Worm (Caenorhabditis elegans) whole organism, L2 larva: Measurements from ENCODE around the gene cdr-3.
"Not testable (repeated sequence)": the region's sequence is repeated elsewhere in the genome, so short reads cannot be mapped to it uniquely, and the experiment has no call there.

Experiments used
- C34F6.9 ChIP-seq: fragments of 150-350 bp; optimal IDR thresholded peaks from 2 replicates; lab custom pipeline; 2014; ENCODE audit warnings: missing biosample characterization, missing genetic modification characterization
- Y55F3AM.14 ChIP-seq: fragments of 200-800 bp; sonication (Bioruptor generic); optimal IDR thresholded peaks from 2 replicates; lab custom pipeline; 2018; ENCODE audit warnings: mild to moderate bottlenecking, missing genetic modification characterization, missing compliant biosample characterization
- alr-1 ChIP-seq: fragments of 150-350 bp; optimal IDR thresholded peaks from 2 replicates; lab custom pipeline; 2014; ENCODE audit warnings: missing biosample characterization, missing genetic modification characterization
- aly-2 ChIP-seq: fragments of 150-350 bp; optimal IDR thresholded peaks from 2 replicates; lab custom pipeline; 2014; ENCODE audit warnings: missing biosample characterization, missing genetic modification characterization
- ama-1 ChIP-seq: fragments of 150-350 bp; optimal IDR thresholded peaks from 2 replicates; lab custom pipeline; 2018; ENCODE audit warnings: inconsistent platforms
- ceh-82 ChIP-seq: fragments of 150-350 bp; optimal IDR thresholded peaks from 2 replicates; lab custom pipeline; 2014; ENCODE audit warnings: missing biosample characterization, missing genetic modification characterization
- fos-1 ChIP-seq: fragments of 150-350 bp; optimal IDR thresholded peaks from 2 replicates; lab custom pipeline; 2014; ENCODE audit warnings: missing biosample characterization, missing genetic modification characterization
- lin-39 ChIP-seq: fragments of 150-350 bp; optimal IDR thresholded peaks from 2 replicates; lab custom pipeline; 2014; ENCODE audit warnings: missing biosample characterization, missing genetic modification reagents, missing genetic modification characterization
- lsy-2 ChIP-seq, 2 experiments: fragments of 150-350 bp in 1 of 2; sonication (generic microtip) in 1 of 2; optimal IDR thresholded peaks; 2 replicates each; lab custom pipeline; 2014 to 2017; ENCODE audit warnings: missing biosample characterization in 2 of 2, missing genetic modification characterization in 2 of 2
- mab-5 ChIP-seq: fragments of 150-350 bp; optimal IDR thresholded peaks from 2 replicates; lab custom pipeline; 2014; ENCODE audit warnings: missing biosample characterization, missing genetic modification characterization
- mdl-1 ChIP-seq, 2 experiments: fragments of 150-350 bp in 1 of 2; sonication (generic microtip) in 1 of 2; optimal IDR thresholded peaks; 2 replicates each; lab custom pipeline; 2017; ENCODE audit warnings: missing biosample characterization in 2 of 2, missing genetic modification characterization in 2 of 2
- nhr-10 ChIP-seq: sonication (generic microtip); optimal IDR thresholded peaks from 2 replicates; lab custom pipeline; 2017; ENCODE audit warnings: missing biosample characterization, missing genetic modification characterization
- nhr-12 ChIP-seq: fragments of 150-350 bp; optimal IDR thresholded peaks from 2 replicates; lab custom pipeline; 2014; ENCODE audit warnings: missing biosample characterization, missing genetic modification characterization
- nhr-129 ChIP-seq: fragments of 150-350 bp; optimal IDR thresholded peaks from 2 replicates; lab custom pipeline; 2014; ENCODE audit warnings: missing biosample characterization, missing genetic modification characterization
- nhr-237 ChIP-seq: fragments of 150-350 bp; optimal IDR thresholded peaks from 2 replicates; lab custom pipeline; 2014; ENCODE audit warnings: missing biosample characterization, missing genetic modification characterization
- nhr-25 ChIP-seq: fragments of 150-350 bp; sonication (generic microtip); optimal IDR thresholded peaks from 3 replicates; lab custom pipeline; 2014; ENCODE audit warnings: missing biosample characterization, missing genetic modification characterization
- nhr-77 ChIP-seq: fragments of 150-350 bp; optimal IDR thresholded peaks from 2 replicates; lab custom pipeline; 2014; ENCODE audit warnings: missing biosample characterization, missing genetic modification characterization
- peb-1 ChIP-seq: fragments of 150-350 bp; optimal IDR thresholded peaks from 2 replicates; lab custom pipeline; 2014; ENCODE audit warnings: missing biosample characterization, missing genetic modification characterization
- sem-4 ChIP-seq: fragments of 150-350 bp; optimal IDR thresholded peaks from 2 replicates; lab custom pipeline; 2014; ENCODE audit warnings: missing biosample characterization, missing genetic modification reagents, missing genetic modification characterization
- sma-3 ChIP-seq: sonication (generic microtip); optimal IDR thresholded peaks from 2 replicates; lab custom pipeline; 2016; ENCODE audit warnings: missing genetic modification reagents, missing genetic modification characterization, missing compliant biosample characterization
- snpc-4 ChIP-seq: fragments of 150-350 bp; optimal IDR thresholded peaks from 2 replicates; lab custom pipeline; 2014; ENCODE audit warnings: missing biosample characterization, missing genetic modification characterization
- unc-55 ChIP-seq: fragments of 150-350 bp; sonication (generic microtip); optimal IDR thresholded peaks from 3 replicates; lab custom pipeline; 2014; ENCODE audit warnings: missing biosample characterization, missing genetic modification reagents, missing genetic modification characterization
- zag-1 ChIP-seq: fragments of 150-350 bp; optimal IDR thresholded peaks from 2 replicates; lab custom pipeline; 2014; ENCODE audit warnings: missing biosample characterization, missing genetic modification characterization
- ztf-1 ChIP-seq: fragments of 200-800 bp; sonication (Bioruptor generic); conservative IDR thresholded peaks from 2 replicates; pipeline ENCODE4 v1.3.6; 2022; ENCODE audit warnings: missing genetic modification characterization, missing compliant biosample characterization
- ztf-11 ChIP-seq: sonication (generic microtip); optimal IDR thresholded peaks from 2 replicates; lab custom pipeline; 2017; ENCODE audit warnings: missing biosample characterization, missing genetic modification characterization

Gene cdr-3

DNA sequence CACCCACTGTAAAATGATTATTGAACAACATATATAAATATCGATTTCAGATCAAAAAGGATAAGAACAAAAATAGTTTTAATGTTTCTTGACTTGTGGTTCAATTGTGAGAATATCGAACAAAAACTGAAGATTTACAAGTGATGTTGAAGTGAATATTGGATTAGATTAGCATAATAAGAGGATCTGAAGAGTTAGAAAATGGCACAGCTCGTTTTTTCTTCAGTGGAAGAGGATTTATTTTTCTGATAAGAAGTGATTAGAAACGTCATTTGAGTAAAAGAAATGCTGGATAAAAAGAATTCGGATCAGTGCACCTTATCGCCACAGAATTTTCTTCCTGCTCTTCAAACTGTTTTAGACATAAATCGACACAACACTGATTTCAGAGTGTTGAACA is 21.5 kb downstream of the cdr-3 start, which contains the start of gene twk-14:
Gene twk-14, minus strand, starts transcription at position 8 of the 400 bp plus-strand sequence.
- TF ChIP-seq nhr-129 (tag; lab: Kevin White, UChicago) (no peak), Y55F3AM.14 (no peak), nhr-77 (tag; lab: Kevin White, UChicago) (no peak), ama-1 (lab: Kevin White, UChicago) (no peak), nhr-10 (tag; lab: Kevin White, UChicago) (no peak)
- TF ChIP-seq, all 48 proteins: peak for 0

DNA sequence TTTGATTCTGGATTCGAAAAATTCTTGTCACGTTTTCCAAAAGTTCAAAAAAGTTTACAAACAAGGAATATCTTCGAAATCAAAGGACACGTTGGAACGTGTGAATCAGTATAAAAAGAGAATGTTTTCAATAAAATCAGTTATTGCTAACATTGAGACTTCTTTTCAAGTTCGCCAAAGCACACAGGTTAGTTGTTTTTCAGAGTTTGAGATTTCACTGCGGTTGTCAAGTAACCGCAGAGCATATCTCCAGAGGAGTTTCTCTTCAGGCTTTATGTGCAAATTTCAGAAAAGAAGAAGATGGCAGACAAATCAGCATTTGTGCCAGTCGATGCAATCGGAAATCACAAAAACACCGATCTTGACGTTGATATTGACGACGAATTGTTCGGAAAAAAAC is 31.0 kb downstream of the cdr-3 start, which contains the start of gene K01D12.15:
Gene K01D12.15, plus strand, starts transcription at position 301 of the 400 bp plus-strand sequence.
- TF ChIP-seq mdl-1 (tag; optimal IDR thresholded peaks at IDR 0.05; lab: Kevin White, UChicago) (no peak), sma-3 (GFP tag; lab: Kevin White, UChicago) (no peak), alr-1 (tag; lab: Kevin White, UChicago) (no peak), ceh-82 (tag; lab: Kevin White, UChicago) (no peak), ztf-1 (GFP tag; lab: Robert Waterston, UW) (no peak)

ce11 chrV:12377256-12377655 is 39.9 kb downstream of the cdr-3 start, which contains the start of gene K01D12.1:
Gene K01D12.1 (plus strand): TSS chrV:12377556.
- no peak for TF ChIP-seq aly-2 (tag; lab: Kevin White, UChicago)

DNA sequence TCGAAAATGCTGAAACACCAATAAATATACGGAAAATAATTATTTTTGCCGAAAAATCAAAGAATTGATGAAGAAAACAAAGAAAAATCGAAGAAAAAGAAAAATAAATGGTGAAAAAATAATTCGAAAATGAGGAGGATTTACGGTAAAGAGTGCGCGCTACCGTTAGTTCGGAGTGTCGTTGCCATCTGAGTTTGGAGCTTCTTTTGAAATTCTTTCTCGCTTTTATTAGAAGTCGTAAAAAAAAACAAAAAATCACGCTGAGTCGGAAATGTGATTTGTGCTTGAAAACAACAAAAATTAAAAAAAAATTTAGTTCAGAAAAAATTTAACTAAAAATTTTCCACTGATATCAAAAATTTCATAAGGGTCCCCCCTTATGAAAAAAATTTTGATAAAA is 42.9 kb downstream of the cdr-3 start, which contains the start of gene F23H12.10:
Gene F23H12.10, minus strand, starts transcription at position 12 of the 400 bp plus-strand sequence.
- TF ChIP-seq fos-1, alr-1, sem-4 (tag; lab: Kevin White, UChicago): not testable (repeated sequence)

- TF ChIP-seq ztf-1 (GFP tag; lab: Robert Waterston, UW) (no peak), nhr-12 (tag; lab: Kevin White, UChicago) (no peak), ztf-11 (tag; lab: Kevin White, UChicago) (no peak)
Observed at ce11 chrV:12371386-12371785, 45.8 kb downstream of the cdr-3 start, which contains the start of gene F23H12.7. Gene F23H12.7 (plus strand): TSS chrV:12371686.

DNA sequence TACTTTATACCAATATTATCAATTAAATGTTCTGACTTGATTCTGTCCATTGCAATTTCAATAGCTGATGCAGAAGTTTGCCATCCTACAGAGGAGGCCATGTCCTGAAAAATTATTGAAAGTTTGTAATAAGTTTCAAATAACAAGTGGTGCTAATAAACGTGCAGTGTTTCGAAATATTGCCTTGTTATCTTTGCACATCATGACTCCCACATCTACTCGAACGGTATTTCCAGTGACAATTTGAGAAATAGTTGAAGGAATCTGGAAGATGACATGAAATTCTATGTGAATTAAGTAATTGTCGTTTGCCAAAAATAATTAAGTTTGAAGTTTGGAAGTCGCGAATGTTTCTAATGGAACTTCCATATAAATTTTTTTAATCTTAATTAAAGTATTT is 47.7 kb downstream of the cdr-3 start, which contains the start of gene gcy-13:
Gene gcy-13, minus strand, starts transcription at position 101 of the 400 bp plus-strand sequence.
- TF ChIP-seq zag-1 (no peak), snpc-4 (no peak), nhr-25 (tag; lab: Kevin White, UChicago) (no peak), lin-39 (no peak), Y55F3AM.14 (no peak), unc-55 (GFP tag; lab: Kevin White, UChicago) (no peak), C34F6.9 (tag; lab: Kevin White, UChicago) (no peak), peb-1 (tag; lab: Kevin White, UChicago) (no peak), aly-2 (tag; lab: Kevin White, UChicago) (no peak), lsy-2 (tag; optimal IDR thresholded peaks at IDR 0.05; lab: Kevin White, UChicago) (no peak), nhr-237 (tag; lab: Kevin White, UChicago) (no peak), mab-5 (no peak)
